Worm (Caenorhabditis elegans) whole organism, L1 larva: ENCODE results near the gene csr-1.

ENCODE experiments used
- C04F5.9 ChIP-seq: sonication (generic microtip); optimal IDR thresholded peaks from 2 replicates; lab custom pipeline; 2016; ENCODE audit warnings: missing genetic modification characterization, missing compliant biosample characterization
- C16A3.4 ChIP-seq: fragments of 150-350 bp; optimal IDR thresholded peaks from 2 replicates; lab custom pipeline; 2014; ENCODE audit warnings: missing biosample characterization, missing genetic modification characterization
- aha-1 ChIP-seq: fragments of 150-350 bp; optimal IDR thresholded peaks from 2 replicates; lab custom pipeline; 2014; ENCODE audit warnings: missing biosample characterization, missing genetic modification characterization
- ama-1 ChIP-seq: fragments of 150-350 bp; optimal IDR thresholded peaks from 2 replicates; lab custom pipeline; 2014
- ceh-8 ChIP-seq: fragments of 200-800 bp; sonication (Bioruptor generic); optimal IDR thresholded peaks from 2 replicates; lab custom pipeline; 2018; ENCODE audit warnings: mild to moderate bottlenecking, missing genetic modification characterization, moderate library complexity, missing compliant biosample characterization
- ceh-88 ChIP-seq: fragments of 200-800 bp; sonication (Bioruptor generic); IDR thresholded peaks from 2 replicates; pipeline ENCODE4 v1.3.6; 2022; ENCODE audit warnings: missing genetic modification characterization, missing compliant biosample characterization
- dsc-1 ChIP-seq: sonication (generic microtip); optimal IDR thresholded peaks from 2 replicates; lab custom pipeline; 2016; ENCODE audit warnings: mild to moderate bottlenecking, missing genetic modification characterization, missing compliant biosample characterization
- efl-1 ChIP-seq, 4 experiments: fragments of 150-350 bp; optimal IDR thresholded peaks in 3 of 4; peaks in 1 of 4; 1 replicate in 1 of 4; 2 replicates in 3 of 4; lab custom pipeline; 2014; ENCODE audit warnings: missing biosample characterization in 2 of 4, missing genetic modification characterization in 2 of 4, missing genetic modification reagents in 2 of 4
- egl-13 ChIP-seq: sonication (generic microtip); optimal IDR thresholded peaks from 2 replicates; lab custom pipeline; 2016; ENCODE audit warnings: missing genotype, missing genetic modification reagents, missing genetic modification characterization, missing compliant biosample characterization
- egl-27 ChIP-seq, 2 experiments: fragments of 150-350 bp in 1 of 2; sonication (generic microtip); optimal IDR thresholded peaks; 3 replicates each; lab custom pipeline; 2017 to 2018; ENCODE audit warnings: missing biosample characterization in 2 of 2, missing genetic modification characterization in 2 of 2, missing genetic modification reagents in 2 of 2
- elt-2 ChIP-seq: sonication (generic microtip); optimal IDR thresholded peaks from 2 replicates; lab custom pipeline; 2016; ENCODE audit warnings: missing genetic modification characterization, mild to moderate bottlenecking, inconsistent platforms, missing compliant biosample characterization, missing genetic modification reagents
- elt-3 ChIP-seq, 6 experiments: fragments of 150-350 bp in 1 of 6; sonication (generic microtip); optimal IDR thresholded peaks; 2 replicates each; lab custom pipeline; 2017 to 2018; ENCODE audit warnings: missing biosample characterization in 6 of 6, missing genetic modification characterization in 6 of 6, inconsistent platforms in 1 of 6
- ets-5 ChIP-seq: fragments of 200-800 bp; sonication (Bioruptor generic); IDR thresholded peaks from 2 replicates; pipeline ENCODE4 v1.3.6; 2022; ENCODE audit warnings: missing genetic modification characterization, missing compliant biosample characterization
- fkh-10 ChIP-seq: sonication (generic microtip); optimal IDR thresholded peaks from 2 replicates; lab custom pipeline; 2017; ENCODE audit warnings: missing biosample characterization, missing genetic modification reagents, missing genetic modification characterization
- grh-1 ChIP-seq: fragments of 200-800 bp; sonication (Bioruptor generic); IDR thresholded peaks from 2 replicates; pipeline ENCODE4 v1.3.6; 2022; ENCODE audit warnings: missing genetic modification reagents, missing genetic modification characterization, missing compliant biosample characterization
- hlh-17 ChIP-seq: fragments of 200-800 bp; sonication (Bioruptor generic); optimal IDR thresholded peaks from 2 replicates; lab custom pipeline; 2018; ENCODE audit warnings: missing genetic modification characterization, mild to moderate bottlenecking, missing compliant biosample characterization, moderate library complexity, borderline replicate concordance
- hlh-4 ChIP-seq: sonication (generic microtip); optimal IDR thresholded peaks from 2 replicates; lab custom pipeline; 2016; ENCODE audit warnings: mild to moderate bottlenecking, missing genetic modification characterization, missing compliant biosample characterization
- hpl-2 ChIP-seq: fragments of 150-350 bp; optimal IDR thresholded peaks from 2 replicates; lab custom pipeline; 2014; ENCODE audit warnings: missing biosample characterization, missing genetic modification reagents, missing genetic modification characterization
- irx-1 ChIP-seq: sonication (generic microtip); optimal IDR thresholded peaks from 2 replicates; lab custom pipeline; 2016; ENCODE audit warnings: missing genetic modification characterization, missing compliant biosample characterization
- jun-1 ChIP-seq: fragments of 150-350 bp; optimal IDR thresholded peaks from 2 replicates; lab custom pipeline; 2014; ENCODE audit warnings: missing biosample characterization, missing genetic modification reagents, missing genetic modification characterization
- lin-14 ChIP-seq: fragments of 200-800 bp; sonication (Bioruptor generic); optimal IDR thresholded peaks from 2 replicates; lab custom pipeline; 2018; ENCODE audit warnings: mild to moderate bottlenecking, missing genetic modification characterization, moderate library complexity, missing compliant biosample characterization
- lin-15B ChIP-seq: fragments of 150-350 bp; sonication (generic microtip); optimal IDR thresholded peaks from 3 replicates; lab custom pipeline; 2014; ENCODE audit warnings: missing biosample characterization, missing genetic modification characterization
- lin-35 ChIP-seq, 2 experiments: fragments of 150-350 bp; optimal IDR thresholded peaks; 2 replicates each; lab custom pipeline; 2014; ENCODE audit warnings: missing biosample characterization in 2 of 2, missing genetic modification characterization in 2 of 2, missing genetic modification reagents in 2 of 2
- lin-39 ChIP-seq: fragments of 150-350 bp; optimal IDR thresholded peaks from 2 replicates; lab custom pipeline; 2014; ENCODE audit warnings: missing biosample characterization, missing genetic modification reagents, missing genetic modification characterization
- lir-3 ChIP-seq: sonication (generic microtip); optimal IDR thresholded peaks from 2 replicates; lab custom pipeline; 2016; ENCODE audit warnings: mild to moderate bottlenecking, missing genetic modification characterization, moderate library complexity, missing compliant biosample characterization; ENCODE audit not compliant: poor library complexity
- lsy-2 ChIP-seq, 2 experiments: fragments of 150-350 bp; optimal IDR thresholded peaks; 2 replicates each; lab custom pipeline; 2014; ENCODE audit warnings: missing biosample characterization in 2 of 2, missing genetic modification characterization in 2 of 2
- mab-9 ChIP-seq: fragments of 200-800 bp; sonication (Bioruptor generic); IDR thresholded peaks from 2 replicates; pipeline ENCODE4 v1.3.6; 2022; ENCODE audit warnings: missing genetic modification reagents, missing genetic modification characterization, missing compliant biosample characterization
- mdl-1 ChIP-seq, 2 experiments: fragments of 150-350 bp; optimal IDR thresholded peaks; 2 replicates each; lab custom pipeline; 2014 to 2017; ENCODE audit warnings: missing biosample characterization in 2 of 2, missing genetic modification characterization in 2 of 2, inconsistent platforms in 1 of 2
- mep-1 ChIP-seq: fragments of 150-350 bp; optimal IDR thresholded peaks from 2 replicates; lab custom pipeline; 2014; ENCODE audit warnings: missing biosample characterization, missing genetic modification characterization
- nhr-11 ChIP-seq: fragments of 150-350 bp; optimal IDR thresholded peaks from 2 replicates; lab custom pipeline; 2014; ENCODE audit warnings: missing biosample characterization, missing genetic modification characterization
- nhr-19 ChIP-seq: fragments of 200-800 bp; sonication (Bioruptor generic); conservative IDR thresholded peaks from 2 replicates; pipeline ENCODE4 v1.3.6; 2022; ENCODE audit warnings: missing genetic modification characterization, missing compliant biosample characterization
- nhr-47 ChIP-seq: sonication (generic microtip); optimal IDR thresholded peaks from 2 replicates; lab custom pipeline; 2016; ENCODE audit warnings: mild to moderate bottlenecking, missing genetic modification characterization, moderate library complexity, missing compliant biosample characterization
- nhr-71 ChIP-seq: sonication (generic microtip); optimal IDR thresholded peaks from 2 replicates; lab custom pipeline; 2016; ENCODE audit warnings: mild to moderate bottlenecking, missing genetic modification characterization, moderate library complexity, missing compliant biosample characterization
- nhr-76 ChIP-seq: sonication (generic microtip); optimal IDR thresholded peaks from 2 replicates; lab custom pipeline; 2017; ENCODE audit warnings: missing biosample characterization, missing genetic modification characterization
- rnt-1 ChIP-seq: sonication (generic microtip); optimal IDR thresholded peaks from 2 replicates; lab custom pipeline; 2016; ENCODE audit warnings: mild to moderate bottlenecking, missing genetic modification characterization, moderate library complexity, missing compliant biosample characterization
- snu-23 ChIP-seq: sonication (generic microtip); optimal IDR thresholded peaks from 2 replicates; lab custom pipeline; 2016; ENCODE audit warnings: missing genetic modification characterization, missing compliant biosample characterization
- sox-4 ChIP-seq: sonication (generic microtip); optimal IDR thresholded peaks from 2 replicates; lab custom pipeline; 2016; ENCODE audit warnings: missing genetic modification characterization, missing compliant biosample characterization
- swsn-7 ChIP-seq: sonication (generic microtip); optimal IDR thresholded peaks from 2 replicates; lab custom pipeline; 2016; ENCODE audit warnings: missing genetic modification characterization, missing compliant biosample characterization
- tbx-2 ChIP-seq: sonication (generic microtip); optimal IDR thresholded peaks from 2 replicates; lab custom pipeline; 2016; ENCODE audit warnings: missing genetic modification characterization, missing compliant biosample characterization
- unc-130 ChIP-seq: fragments of 150-350 bp; optimal IDR thresholded peaks from 2 replicates; lab custom pipeline; 2017; ENCODE audit warnings: missing biosample characterization, missing genetic modification characterization, inconsistent platforms
- unc-30 ChIP-seq: sonication (generic microtip); optimal IDR thresholded peaks from 2 replicates; lab custom pipeline; 2017; ENCODE audit warnings: missing biosample characterization, missing genetic modification characterization
- unc-98 ChIP-seq: fragments of 200-800 bp; sonication (Bioruptor generic); IDR thresholded peaks from 2 replicates; pipeline ENCODE4 v1.3.6; 2022; ENCODE audit warnings: missing genetic modification characterization, missing compliant biosample characterization
- zip-4 ChIP-seq: fragments of 200-800 bp; sonication (Bioruptor generic); optimal IDR thresholded peaks from 2 replicates; lab custom pipeline; 2018; ENCODE audit warnings: mild to moderate bottlenecking, missing genetic modification characterization, moderate library complexity, missing compliant biosample characterization
- ztf-11 ChIP-seq, 2 experiments: sonication (generic microtip); optimal IDR thresholded peaks; 2 replicates each; lab custom pipeline; 2016 to 2017; ENCODE audit warnings: missing genetic modification characterization in 2 of 2, missing biosample characterization in 1 of 2, missing compliant biosample characterization in 1 of 2

Gene csr-1

DNA sequence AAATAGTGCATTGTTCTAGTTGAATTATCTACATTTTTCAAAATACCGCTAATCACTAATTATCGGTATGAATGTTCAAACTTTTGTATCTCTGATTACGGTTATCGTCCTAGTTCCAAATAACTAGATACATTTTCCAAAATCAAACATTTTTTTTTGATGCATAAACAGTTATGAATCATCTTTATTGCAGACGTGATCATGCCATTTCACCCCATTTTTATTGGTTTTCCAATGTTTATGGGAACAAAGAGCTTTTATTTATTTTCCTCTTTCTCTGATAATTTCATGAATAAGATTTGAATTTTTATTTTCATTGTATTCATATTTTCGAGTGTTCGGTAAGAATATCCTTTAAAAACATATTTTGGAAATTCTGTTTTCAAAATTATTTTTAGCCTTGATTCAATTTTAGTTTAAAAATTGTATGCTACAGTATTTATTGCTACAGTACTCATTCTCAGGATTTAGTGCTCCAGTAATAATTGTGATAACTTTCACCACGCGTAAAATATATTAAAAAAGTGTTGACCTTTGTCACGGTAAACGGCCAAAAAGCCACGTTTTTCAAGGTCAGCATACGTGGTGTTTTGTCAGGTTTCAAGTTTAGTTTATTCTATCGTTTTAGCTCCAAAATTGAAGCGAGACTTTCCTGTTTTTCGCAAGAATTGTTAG is at the start of gene csr-1:
Gene csr-1, plus strand, starts transcription at position 625 of the 675 bp plus-strand sequence.
- TF ChIP-seq lin-39 (tag; lab: Kevin White, UChicago) (no peak), ztf-11 (tag; optimal IDR thresholded peaks at IDR 0.05; lab: Kevin White, UChicago) (no peak), rnt-1 (no peak), lsy-2 (tag; optimal IDR thresholded peaks at IDR 0.05; lab: Kevin White, UChicago) (no peak), fkh-10 (GFP tag; lab: Kevin White, UChicago) (no peak), lir-3 (tag; lab: Kevin White, UChicago) (no peak), ceh-88 (GFP tag; lab: Robert Waterston, UW) (no peak), grh-1 (GFP tag; lab: Robert Waterston, UW) (no peak), irx-1 (tag; lab: Kevin White, UChicago) (no peak), unc-130 (tag; lab: Kevin White, UChicago) (no peak)

ce11 chrIV:7909455-7910141 is 47.5 kb upstream of the csr-1 start:
- TF ChIP-seq jun-1 (tag; lab: Kevin White, UChicago) (no peak), nhr-19 (GFP tag; lab: Robert Waterston, UW) (no peak), aha-1 (no peak), fkh-10 (GFP tag; lab: Kevin White, UChicago) (no peak), egl-27 (tag; optimal IDR thresholded peaks at IDR 0.05; lab: Kevin White, UChicago) (no peak), grh-1 (GFP tag; lab: Robert Waterston, UW) (no peak), lin-14 (peak; percentile 49), mdl-1 (tag; optimal IDR thresholded peaks at IDR 0.05; lab: Kevin White, UChicago) (peak in 1 of 2 experiments; percentile 13), sox-4 (tag; lab: Kevin White, UChicago) (no peak), lsy-2 (tag; optimal IDR thresholded peaks at IDR 0.05; lab: Kevin White, UChicago) (peak; percentile 18 to 51), nhr-71 (tag; lab: Kevin White, UChicago) (peak; percentile 38), ztf-11 (tag; optimal IDR thresholded peaks at IDR 0.05; lab: Kevin White, UChicago) (no peak), egl-13 (tag; lab: Kevin White, UChicago) (peak; percentile 41), efl-1 (optimal IDR thresholded peaks at IDR 0.05; lab: Kevin White, UChicago) (peak in 1 of 2 experiments; percentile 32), efl-1 (GFP tag; optimal IDR thresholded peaks at IDR 0.05 in 1 of 2; lab: Kevin White, UChicago) (peak; percentile 9 to 92), ceh-8 (GFP tag; lab: Kevin White, UChicago) (no peak), ets-5 (no peak), tbx-2 (tag; lab: Kevin White, UChicago) (peak; percentile 3), hlh-17 (GFP tag; lab: Kevin White, UChicago) (no peak), snu-23 (GFP tag; lab: Kevin White, UChicago) (peak; percentile 37), nhr-47 (tag; lab: Kevin White, UChicago) (peak; percentile 34), dsc-1 (tag; lab: Kevin White, UChicago) (no peak), hpl-2 (GFP tag; lab: Kevin White, UChicago) (no peak), elt-3 (tag; optimal IDR thresholded peaks at IDR 0.05; lab: Kevin White, UChicago) (no peak), lin-15B (tag; lab: Kevin White, UChicago) (no peak), C04F5.9 (tag; lab: Kevin White, UChicago) (no peak), unc-98 (GFP tag; lab: Robert Waterston, UW) (no peak), nhr-11 (tag; lab: Kevin White, UChicago) (no peak), mep-1 (peak; percentile 53), swsn-7 (tag; lab: Kevin White, UChicago) (peak; percentile 20), irx-1 (tag; lab: Kevin White, UChicago) (no peak), nhr-76 (no peak), hlh-4 (tag; lab: Kevin White, UChicago) (no peak), ama-1 (lab: Kevin White, UChicago) (no peak), lin-35 (GFP tag; optimal IDR thresholded peaks at IDR 0.05; lab: Kevin White, UChicago) (peak; percentile 3 to 23), mab-9 (no peak), lir-3 (tag; lab: Kevin White, UChicago) (no peak), unc-30 (tag; lab: Kevin White, UChicago) (no peak), zip-4 (GFP tag; lab: Kevin White, UChicago) (no peak), C16A3.4 (tag; lab: Kevin White, UChicago) (no peak), elt-2 (tag; lab: Kevin White, UChicago) (no peak)
